Worm (Caenorhabditis elegans) whole organism, L1 larva: ENCODE data around the gene T10B9.9.

ENCODE experiments used
- C04F5.9 ChIP-seq: sonication (generic microtip); optimal IDR thresholded peaks from 2 replicates; lab custom pipeline; 2016; ENCODE audit warnings: missing genetic modification characterization, missing compliant biosample characterization
- C16A3.4 ChIP-seq: fragments of 150-350 bp; optimal IDR thresholded peaks from 2 replicates; lab custom pipeline; 2014; ENCODE audit warnings: missing biosample characterization, missing genetic modification characterization
- F16B12.6 ChIP-seq: fragments of 150-350 bp; optimal IDR thresholded peaks from 2 replicates; lab custom pipeline; 2014; ENCODE audit warnings: missing biosample characterization, missing genetic modification characterization
- Y116A8C.19 ChIP-seq: sonication (generic microtip); optimal IDR thresholded peaks from 2 replicates; lab custom pipeline; 2016; ENCODE audit warnings: missing compliant biosample characterization, missing genetic modification characterization, borderline replicate concordance
- aly-2 ChIP-seq: fragments of 150-350 bp; optimal IDR thresholded peaks from 2 replicates; lab custom pipeline; 2014; ENCODE audit warnings: missing biosample characterization, missing genetic modification characterization
- ceh-63 ChIP-seq: fragments of 200-800 bp; sonication (Bioruptor generic); optimal IDR thresholded peaks from 2 replicates; lab custom pipeline; 2018; ENCODE audit warnings: mild to moderate bottlenecking, missing genetic modification characterization, missing compliant biosample characterization
- ceh-82 ChIP-seq, 3 experiments: fragments of 150-350 bp in 1 of 3; sonication (generic microtip) in 2 of 3; optimal IDR thresholded peaks; 2 replicates each; lab custom pipeline; 2014 to 2017; ENCODE audit warnings: missing biosample characterization in 3 of 3, missing genetic modification characterization in 3 of 3
- ceh-90 ChIP-seq: sonication (generic microtip); optimal IDR thresholded peaks from 2 replicates; lab custom pipeline; 2016; ENCODE audit warnings: missing genetic modification characterization, missing compliant biosample characterization
- dpl-1 ChIP-seq, 3 experiments: fragments of 150-350 bp in 2 of 3; sonication (generic microtip) in 1 of 3; optimal IDR thresholded peaks; 2 replicates each; lab custom pipeline; 2014 to 2017; ENCODE audit warnings: missing biosample characterization in 3 of 3, missing genetic modification characterization in 3 of 3, missing genetic modification reagents in 3 of 3
- dsc-1 ChIP-seq: sonication (generic microtip); optimal IDR thresholded peaks from 2 replicates; lab custom pipeline; 2016; ENCODE audit warnings: mild to moderate bottlenecking, missing genetic modification characterization, missing compliant biosample characterization
- egl-27 ChIP-seq, 2 experiments: fragments of 150-350 bp in 1 of 2; sonication (generic microtip); optimal IDR thresholded peaks; 3 replicates each; lab custom pipeline; 2017 to 2018; ENCODE audit warnings: missing biosample characterization in 2 of 2, missing genetic modification characterization in 2 of 2, missing genetic modification reagents in 2 of 2
- elt-2 ChIP-seq: sonication (generic microtip); optimal IDR thresholded peaks from 2 replicates; lab custom pipeline; 2016; ENCODE audit warnings: missing genetic modification characterization, mild to moderate bottlenecking, inconsistent platforms, missing compliant biosample characterization, missing genetic modification reagents
- elt-3 ChIP-seq, 6 experiments: fragments of 150-350 bp in 1 of 6; sonication (generic microtip); optimal IDR thresholded peaks; 2 replicates each; lab custom pipeline; 2017 to 2018; ENCODE audit warnings: missing biosample characterization in 6 of 6, missing genetic modification characterization in 6 of 6, inconsistent platforms in 1 of 6
- ets-5 ChIP-seq: fragments of 200-800 bp; sonication (Bioruptor generic); IDR thresholded peaks from 2 replicates; pipeline ENCODE4 v1.3.6; 2022; ENCODE audit warnings: missing genetic modification characterization, missing compliant biosample characterization
- fkh-10 ChIP-seq: sonication (generic microtip); optimal IDR thresholded peaks from 2 replicates; lab custom pipeline; 2017; ENCODE audit warnings: missing biosample characterization, missing genetic modification reagents, missing genetic modification characterization
- fkh-4 ChIP-seq: sonication (generic microtip); optimal IDR thresholded peaks from 2 replicates; lab custom pipeline; 2016; ENCODE audit warnings: missing compliant biosample characterization, missing genetic modification characterization, borderline replicate concordance
- fkh-8 ChIP-seq: sonication (generic microtip); optimal IDR thresholded peaks from 2 replicates; lab custom pipeline; 2016; ENCODE audit warnings: mild to moderate bottlenecking, missing genetic modification characterization, missing compliant biosample characterization
- fos-1 ChIP-seq: fragments of 150-350 bp; optimal IDR thresholded peaks from 2 replicates; lab custom pipeline; 2014; ENCODE audit warnings: missing biosample characterization, missing genetic modification characterization
- grh-1 ChIP-seq: fragments of 200-800 bp; sonication (Bioruptor generic); IDR thresholded peaks from 2 replicates; pipeline ENCODE4 v1.3.6; 2022; ENCODE audit warnings: missing genetic modification reagents, missing genetic modification characterization, missing compliant biosample characterization
- hlh-4 ChIP-seq: sonication (generic microtip); optimal IDR thresholded peaks from 2 replicates; lab custom pipeline; 2016; ENCODE audit warnings: mild to moderate bottlenecking, missing genetic modification characterization, missing compliant biosample characterization
- hpl-2 ChIP-seq: fragments of 150-350 bp; optimal IDR thresholded peaks from 2 replicates; lab custom pipeline; 2014; ENCODE audit warnings: missing biosample characterization, missing genetic modification reagents, missing genetic modification characterization
- irx-1 ChIP-seq: sonication (generic microtip); optimal IDR thresholded peaks from 2 replicates; lab custom pipeline; 2016; ENCODE audit warnings: missing genetic modification characterization, missing compliant biosample characterization
- jun-1 ChIP-seq: fragments of 150-350 bp; optimal IDR thresholded peaks from 2 replicates; lab custom pipeline; 2014; ENCODE audit warnings: missing biosample characterization, missing genetic modification reagents, missing genetic modification characterization
- lin-13 ChIP-seq: fragments of 150-350 bp; optimal IDR thresholded peaks from 2 replicates; lab custom pipeline; 2014; ENCODE audit warnings: missing biosample characterization, missing genetic modification reagents, missing genetic modification characterization
- lin-15B ChIP-seq: fragments of 150-350 bp; sonication (generic microtip); optimal IDR thresholded peaks from 3 replicates; lab custom pipeline; 2014; ENCODE audit warnings: missing biosample characterization, missing genetic modification characterization
- lin-35 ChIP-seq, 2 experiments: fragments of 150-350 bp; optimal IDR thresholded peaks; 2 replicates each; lab custom pipeline; 2014; ENCODE audit warnings: missing biosample characterization in 2 of 2, missing genetic modification characterization in 2 of 2, missing genetic modification reagents in 2 of 2
- lir-3 ChIP-seq: sonication (generic microtip); optimal IDR thresholded peaks from 2 replicates; lab custom pipeline; 2016; ENCODE audit warnings: mild to moderate bottlenecking, missing genetic modification characterization, moderate library complexity, missing compliant biosample characterization; ENCODE audit not compliant: poor library complexity
- lsy-2 ChIP-seq, 2 experiments: fragments of 150-350 bp; optimal IDR thresholded peaks; 2 replicates each; lab custom pipeline; 2014; ENCODE audit warnings: missing biosample characterization in 2 of 2, missing genetic modification characterization in 2 of 2
- mef-2 ChIP-seq: fragments of 150-350 bp; optimal IDR thresholded peaks from 2 replicates; lab custom pipeline; 2014; ENCODE audit warnings: missing biosample characterization, missing genetic modification characterization
- nhr-12 ChIP-seq: sonication (generic microtip); optimal IDR thresholded peaks from 2 replicates; lab custom pipeline; 2017; ENCODE audit warnings: missing biosample characterization, missing genetic modification characterization
- nhr-20 ChIP-seq: sonication (generic microtip); optimal IDR thresholded peaks from 2 replicates; lab custom pipeline; 2016; ENCODE audit warnings: mild to moderate bottlenecking, missing genetic modification characterization, missing compliant biosample characterization
- nhr-237 ChIP-seq: fragments of 150-350 bp; optimal IDR thresholded peaks from 2 replicates; lab custom pipeline; 2014; ENCODE audit warnings: missing biosample characterization, missing genetic modification characterization
- nhr-28 ChIP-seq: fragments of 150-350 bp; optimal IDR thresholded peaks from 2 replicates; lab custom pipeline; 2014; ENCODE audit warnings: missing biosample characterization, missing genetic modification characterization
- nhr-47 ChIP-seq: sonication (generic microtip); optimal IDR thresholded peaks from 2 replicates; lab custom pipeline; 2016; ENCODE audit warnings: mild to moderate bottlenecking, missing genetic modification characterization, moderate library complexity, missing compliant biosample characterization
- nhr-77 ChIP-seq: fragments of 150-350 bp; optimal IDR thresholded peaks from 2 replicates; lab custom pipeline; 2014; ENCODE audit warnings: missing biosample characterization, missing genetic modification characterization
- nhr-84 ChIP-seq: sonication (generic microtip); optimal IDR thresholded peaks from 2 replicates; lab custom pipeline; 2017; ENCODE audit warnings: missing biosample characterization, missing genetic modification characterization
- nhr-85 ChIP-seq: sonication (generic microtip); peaks from one replicate; lab custom pipeline; 2016; ENCODE audit warnings: missing genetic modification characterization, inconsistent platforms, missing compliant biosample characterization
- pag-3 ChIP-seq: sonication (generic microtip); optimal IDR thresholded peaks from 2 replicates; lab custom pipeline; 2017; ENCODE audit warnings: missing genetic modification characterization, mild to moderate bottlenecking, missing compliant biosample characterization, antibody characterized with exemption, borderline replicate concordance; ENCODE audit not compliant: insufficient read depth
- pqm-1 ChIP-seq: sonication (generic microtip); optimal IDR thresholded peaks from 3 replicates; lab custom pipeline; 2017; ENCODE audit warnings: missing biosample characterization, missing genetic modification characterization
- snpc-4 ChIP-seq: fragments of 150-350 bp; optimal IDR thresholded peaks from 2 replicates; lab custom pipeline; 2014; ENCODE audit warnings: missing biosample characterization, missing genetic modification characterization
- sptf-1 ChIP-seq: fragments of 150-350 bp; optimal IDR thresholded peaks from 2 replicates; lab custom pipeline; 2014; ENCODE audit warnings: missing biosample characterization, missing genetic modification characterization
- sup-37 ChIP-seq: fragments of 200-800 bp; sonication (Bioruptor generic); optimal IDR thresholded peaks from 2 replicates; lab custom pipeline; 2018; ENCODE audit warnings: mild to moderate bottlenecking, missing genetic modification characterization, missing compliant biosample characterization
- swsn-7 ChIP-seq: sonication (generic microtip); optimal IDR thresholded peaks from 2 replicates; lab custom pipeline; 2016; ENCODE audit warnings: missing genetic modification characterization, missing compliant biosample characterization
- tbx-2 ChIP-seq: sonication (generic microtip); optimal IDR thresholded peaks from 2 replicates; lab custom pipeline; 2016; ENCODE audit warnings: missing genetic modification characterization, missing compliant biosample characterization
- tlp-1 ChIP-seq: fragments of 150-350 bp; optimal IDR thresholded peaks from 2 replicates; lab custom pipeline; 2014; ENCODE audit warnings: missing biosample characterization, missing genetic modification characterization
- unc-30 ChIP-seq: sonication (generic microtip); optimal IDR thresholded peaks from 2 replicates; lab custom pipeline; 2017; ENCODE audit warnings: missing biosample characterization, missing genetic modification characterization
- unc-98 ChIP-seq: fragments of 200-800 bp; sonication (Bioruptor generic); IDR thresholded peaks from 2 replicates; pipeline ENCODE4 v1.3.6; 2022; ENCODE audit warnings: missing genetic modification characterization, missing compliant biosample characterization
- vab-15 ChIP-seq: sonication (generic microtip); optimal IDR thresholded peaks from 2 replicates; lab custom pipeline; 2017; ENCODE audit warnings: missing genotype, mild to moderate bottlenecking, missing genetic modification characterization, missing compliant biosample characterization
- xbp-1 ChIP-seq: sonication (generic microtip); optimal IDR thresholded peaks from 2 replicates; lab custom pipeline; 2016; ENCODE audit warnings: missing genetic modification characterization, missing compliant biosample characterization
- zag-1 ChIP-seq: fragments of 150-350 bp; optimal IDR thresholded peaks from 2 replicates; lab custom pipeline; 2014; ENCODE audit warnings: missing biosample characterization, missing genetic modification characterization
- zip-4 ChIP-seq: fragments of 200-800 bp; sonication (Bioruptor generic); optimal IDR thresholded peaks from 2 replicates; lab custom pipeline; 2018; ENCODE audit warnings: mild to moderate bottlenecking, missing genetic modification characterization, moderate library complexity, missing compliant biosample characterization

The T10B9.9 gene

DNA sequence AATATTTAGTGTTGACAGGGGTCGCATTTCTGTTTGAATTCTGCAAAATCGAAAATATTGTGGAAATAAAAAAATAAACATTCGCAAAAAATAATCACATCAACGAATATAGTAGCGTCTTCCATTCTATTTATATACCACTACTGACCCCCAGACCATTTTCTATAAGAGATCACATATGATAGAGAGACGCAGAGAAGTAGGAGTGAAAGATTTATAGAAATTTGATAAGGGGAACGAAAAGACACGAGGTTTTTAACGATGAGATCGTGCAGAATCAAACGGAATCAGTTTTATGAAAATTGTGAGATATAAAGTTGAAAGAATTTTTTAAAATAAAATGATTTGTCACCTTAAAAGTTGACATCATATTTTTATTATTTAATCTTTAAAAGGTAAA lies 23.4 kb downstream of the T10B9.9 start (continued):
- TF ChIP-seq tbx-2 (tag; lab: Kevin White, UChicago) (no peak), nhr-20 (peak; percentile 77), snpc-4 (tag; lab: Kevin White, UChicago) (no peak)

DNA sequence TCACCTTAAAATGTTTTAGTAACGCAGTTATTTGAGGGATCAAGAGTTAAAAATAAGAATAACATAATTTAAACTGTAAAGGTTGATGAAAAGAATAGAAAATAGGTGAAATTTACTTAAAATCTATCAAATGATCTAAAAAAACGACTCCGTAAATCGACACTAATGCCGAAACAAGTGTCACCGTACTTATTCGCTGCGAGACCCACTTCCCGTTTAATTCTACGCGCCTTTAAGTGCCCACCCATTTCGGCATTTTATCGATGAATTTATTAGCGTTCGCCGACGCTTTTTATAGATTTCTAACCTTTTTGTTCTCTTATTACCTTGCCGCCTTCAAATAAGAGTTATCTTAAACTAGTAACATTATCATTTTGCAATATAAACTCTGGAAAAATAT lies 29.6 kb downstream of the T10B9.9 start, which contains the start of the genes Y53C12B.1 and nos-3:
Y53C12B.1 (minus strand) TSS at position 10 of the 400 bp plus-strand sequence.
nos-3 (plus strand) TSS at position 248 of the 400 bp plus-strand sequence.
- TF ChIP-seq nhr-20 (peak; percentile 83), nhr-77 (peak; percentile 69), lir-3 (tag; lab: Kevin White, UChicago) (peak; percentile 63), unc-98 (GFP tag; lab: Robert Waterston, UW) (no peak), aly-2 (tag; lab: Kevin White, UChicago) (peak; percentile 65), fos-1 (tag; lab: Kevin White, UChicago) (peak; percentile 42), hlh-4 (tag; lab: Kevin White, UChicago) (no peak), lin-15B (tag; lab: Kevin White, UChicago) (peak; percentile 57), dsc-1 (tag; lab: Kevin White, UChicago) (peak; percentile 57), tbx-2 (tag; lab: Kevin White, UChicago) (peak; percentile 75), nhr-85 (tag; lab: Kevin White, UChicago) (peak; percentile 93), ets-5 (GFP tag; lab: Robert Waterston, UW) (no peak), tlp-1 (no peak), nhr-28 (tag; lab: Kevin White, UChicago) (no peak), swsn-7 (tag; lab: Kevin White, UChicago) (peak; percentile 77), F16B12.6 (tag; lab: Kevin White, UChicago) (peak; percentile 65), snpc-4 (tag; lab: Kevin White, UChicago) (peak; percentile 27), lin-35 (GFP tag; optimal IDR thresholded peaks at IDR 0.05; lab: Kevin White, UChicago) (peak; percentile 83 to 87), ceh-63 (GFP tag; lab: Kevin White, UChicago) (no peak), unc-30 (tag; lab: Kevin White, UChicago) (no peak), nhr-47 (tag; lab: Kevin White, UChicago) (peak; percentile 80), lsy-2 (tag; optimal IDR thresholded peaks at IDR 0.05; lab: Kevin White, UChicago) (peak; percentile 99), mef-2 (tag; lab: Kevin White, UChicago) (no peak), sptf-1 (no peak), C16A3.4 (tag; lab: Kevin White, UChicago) (peak; percentile 90), pqm-1 (tag; lab: Kevin White, UChicago) (no peak), dpl-1 (GFP tag; optimal IDR thresholded peaks at IDR 0.05; lab: Kevin White, UChicago) (peak; percentile 71 to 81 (median 78)), zip-4 (no peak), nhr-12 (no peak), ceh-82 (tag; optimal IDR thresholded peaks at IDR 0.05; lab: Kevin White, UChicago) (peak; percentile 54 to 84 (median 77)), xbp-1 (peak; percentile 80), fkh-8 (tag; lab: Kevin White, UChicago) (peak; percentile 62), fkh-10 (GFP tag; lab: Kevin White, UChicago) (peak; percentile 27), hpl-2 (GFP tag; lab: Kevin White, UChicago) (no peak), lin-13 (GFP tag; lab: Kevin White, UChicago) (peak; percentile 64), vab-15 (peak; percentile 41), C04F5.9 (tag; lab: Kevin White, UChicago) (peak; percentile 18), nhr-84 (no peak), sup-37 (no peak), irx-1 (peak; percentile 68), fkh-4 (tag; lab: Kevin White, UChicago) (no peak), zag-1 (tag; lab: Kevin White, UChicago) (no peak), elt-3 (tag; optimal IDR thresholded peaks at IDR 0.05; lab: Kevin White, UChicago) (peak in 3 of 6 experiments; percentile 8 to 81 (median 69)), ceh-90 (tag; lab: Kevin White, UChicago) (no peak), pag-3 (tag; lab: Kevin White, UChicago) (no peak), nhr-237 (tag; lab: Kevin White, UChicago) (peak; percentile 9), egl-27 (tag; optimal IDR thresholded peaks at IDR 0.05; lab: Kevin White, UChicago) (no peak), Y116A8C.19 (tag; lab: Kevin White, UChicago) (no peak), jun-1 (tag; lab: Kevin White, UChicago) (peak; percentile 59), elt-2 (tag; lab: Kevin White, UChicago) (peak; percentile 28), grh-1 (GFP tag; lab: Robert Waterston, UW) (peak; percentile 63)
